Fruit fly (Drosophila melanogaster) whole organism, prepupa: ENCODE measurements around the gene frj.

Experiments
- CG10631 ChIP-seq: fragments of 200-800 bp; sonication (Bioruptor generic); optimal IDR thresholded peaks from 2 replicates; lab custom pipeline; 2016; ENCODE audit warnings: missing biosample characterization, missing genetic modification characterization
- CG3032 ChIP-seq: fragments of 200-800 bp; optimal IDR thresholded peaks from 2 replicates; lab custom pipeline; 2019; ENCODE audit warnings: missing biosample characterization, mild to moderate bottlenecking, missing genetic modification characterization, moderate library complexity
- CG6792 ChIP-seq: fragments of 200-800 bp; sonication (Bioruptor generic); optimal IDR thresholded peaks from 3 replicates; lab custom pipeline; 2016; ENCODE audit warnings: missing biosample characterization, missing genetic modification characterization
- CG8632 ChIP-seq: fragments of 200-800 bp; sonication (Bioruptor generic); optimal IDR thresholded peaks from 3 replicates; lab custom pipeline; 2016; ENCODE audit warnings: missing biosample characterization, missing genetic modification characterization
- Gug ChIP-seq: fragments of 200-800 bp; sonication (Bioruptor generic); IDR thresholded peaks from 2 replicates; pipeline ENCODE4 v1.3.6; 2022; ENCODE audit warnings: missing biosample characterization, missing genetic modification characterization
- Hr38 ChIP-seq: sonication (Bioruptor generic); optimal IDR thresholded peaks from 2 replicates; lab custom pipeline; 2016; ENCODE audit warnings: missing biosample characterization, missing genetic modification characterization
- Hr39 ChIP-seq: fragments of 200-800 bp; sonication (Bioruptor generic); optimal IDR thresholded peaks from 2 replicates; lab custom pipeline; 2016; ENCODE audit warnings: missing biosample characterization, missing genetic modification characterization
- Hr4 ChIP-seq: fragments of 200-800 bp; sonication (Bioruptor generic); optimal IDR thresholded peaks from 3 replicates; lab custom pipeline; 2016; ENCODE audit warnings: missing biosample characterization, missing genetic modification characterization
- Lpt ChIP-seq: fragments of 200-800 bp; sonication (Bioruptor generic); optimal IDR thresholded peaks from 3 replicates; lab custom pipeline; 2016; ENCODE audit warnings: missing biosample characterization, missing genetic modification characterization
- Sox102F ChIP-seq: fragments of 200-800 bp; sonication (Bioruptor generic); optimal IDR thresholded peaks from 2 replicates; lab custom pipeline; 2016; ENCODE audit warnings: missing biosample characterization, mild to moderate bottlenecking, missing genetic modification characterization
- dsx ChIP-seq: fragments of 200-800 bp; optimal IDR thresholded peaks from 3 replicates; lab custom pipeline; 2019; ENCODE audit warnings: missing biosample characterization, mild to moderate bottlenecking, missing genetic modification characterization, moderate library complexity; ENCODE audit not compliant: poor library complexity, severe bottlenecking
- eg ChIP-seq: fragments of 200-800 bp; sonication (Bioruptor generic); IDR thresholded peaks from 3 replicates; pipeline ENCODE4 v1.3.6; 2022; ENCODE audit warnings: missing biosample characterization, missing genetic modification characterization
- fkh ChIP-seq: fragments of 200-800 bp; sonication (Bioruptor generic); optimal IDR thresholded peaks from 3 replicates; lab custom pipeline; 2017; ENCODE audit warnings: missing biosample characterization, mild to moderate bottlenecking, missing genetic modification characterization, moderate library complexity
- topi ChIP-seq: fragments of 200-800 bp; sonication (Bioruptor generic); optimal IDR thresholded peaks from 3 replicates; lab custom pipeline; 2016; ENCODE audit warnings: missing biosample characterization, missing genetic modification characterization

- TF ChIP-seq Hr38 (GFP tag; lab: Kevin White, UChicago) (no peak), eg (GFP tag; lab: Robert Waterston, UW) (peak; percentile 62; the same call in 2 of the 3 replicates), Sox102F (GFP tag; lab: Kevin White, UChicago) (no peak), CG10631 (GFP tag; lab: Kevin White, UChicago) (no peak), fkh (peak; percentile 32), topi (GFP tag; lab: Kevin White, UChicago) (no peak), dsx (no peak), Hr39 (GFP tag; lab: Kevin White, UChicago) (no peak), CG8632 (no peak), Gug (GFP tag; lab: Robert Waterston, UW) (no peak), CG6792 (no peak), Hr4 (GFP tag; lab: Kevin White, UChicago) (peak; percentile 38), CG3032 (no peak), Lpt (GFP tag; lab: Kevin White, UChicago) (no peak)
Observed at dm6 chr2L:6464270-6464669, 8.4 kb downstream of the frj start.
